Fruit fly (Drosophila melanogaster) whole organism, embryonic: ENCODE results near the gene CG5070.

Experiments
- BEAF-32 ChIP-seq: fragments of 200-800 bp; sonication (Bioruptor generic); optimal IDR thresholded peaks from 3 replicates; lab custom pipeline; 2017; ENCODE audit warnings: missing biosample characterization, missing genetic modification characterization, mild to moderate bottlenecking, moderate library complexity, missing genetic modification reagents
- CG10267 ChIP-seq: fragments of 200-800 bp; sonication (Bioruptor generic); optimal IDR thresholded peaks from 2 replicates; lab custom pipeline; 2018; ENCODE audit warnings: missing biosample characterization, mild to moderate bottlenecking, missing genetic modification characterization, moderate library complexity
- CG12659 ChIP-seq: fragments of 200-800 bp; sonication (Bioruptor generic); optimal IDR thresholded peaks from 3 replicates; lab custom pipeline; 2017; ENCODE audit warnings: mild to moderate bottlenecking, missing biosample characterization, missing genetic modification reagents, missing genetic modification characterization
- CG12942 ChIP-seq: fragments of 200-800 bp; sonication (Bioruptor generic); optimal IDR thresholded peaks from 3 replicates; lab custom pipeline; 2016; ENCODE audit warnings: missing biosample characterization, missing genetic modification characterization
- CG13287 ChIP-seq: fragments of 200-800 bp; sonication (Bioruptor generic); IDR thresholded peaks from 2 replicates; pipeline ENCODE4 v1.3.6; 2022; ENCODE audit warnings: missing biosample characterization, missing genetic modification characterization; ENCODE audit not compliant: partially characterized antibody
- CG13624 ChIP-seq: fragments of 200-800 bp; sonication (Bioruptor generic); optimal IDR thresholded peaks from 2 replicates; lab custom pipeline; 2016; ENCODE audit warnings: missing biosample characterization, missing genetic modification characterization
- CG13775 ChIP-seq: fragments of 200-800 bp; sonication (Bioruptor generic); optimal IDR thresholded peaks from 3 replicates; lab custom pipeline; 2017; ENCODE audit warnings: missing biosample characterization, mild to moderate bottlenecking, missing genetic modification characterization
- CG14441 ChIP-seq: fragments of 200-800 bp; sonication (Bioruptor generic); IDR thresholded peaks from 2 replicates; pipeline ENCODE4 v1.3.6; 2022; ENCODE audit warnings: missing biosample characterization, missing genetic modification characterization
- CG14710 ChIP-seq: fragments of 200-800 bp; sonication (Bioruptor generic); optimal IDR thresholded peaks from 3 replicates; lab custom pipeline; 2019; ENCODE audit warnings: missing biosample characterization, mild to moderate bottlenecking, missing genetic modification characterization, moderate library complexity
- CG14860 ChIP-seq: fragments of 200-800 bp; sonication (Bioruptor generic); IDR thresholded peaks from 3 replicates; pipeline ENCODE4 v1.3.6; 2022; ENCODE audit warnings: missing biosample characterization, missing genetic modification characterization; ENCODE audit not compliant: partially characterized antibody
- CG15514 ChIP-seq: fragments of 200-800 bp; sonication (Bioruptor generic); optimal IDR thresholded peaks from 3 replicates; lab custom pipeline; 2017; ENCODE audit warnings: missing biosample characterization, missing genetic modification characterization, mild to moderate bottlenecking, moderate library complexity, missing genetic modification reagents
- CG15601 ChIP-seq: fragments of 200-800 bp; sonication (Bioruptor generic); optimal IDR thresholded peaks from 3 replicates; lab custom pipeline; 2019; ENCODE audit warnings: missing biosample characterization, mild to moderate bottlenecking, missing genetic modification characterization, moderate library complexity
- CG17186 ChIP-seq: fragments of 200-800 bp; sonication (Bioruptor generic); optimal IDR thresholded peaks from 3 replicates; lab custom pipeline; 2017; ENCODE audit warnings: missing biosample characterization, missing genetic modification reagents, missing genetic modification characterization
- CG30020 ChIP-seq: fragments of 200-800 bp; optimal IDR thresholded peaks from 2 replicates; lab custom pipeline; 2019; ENCODE audit warnings: missing biosample characterization, mild to moderate bottlenecking, missing genetic modification characterization, moderate library complexity
- CG8359 ChIP-seq: fragments of 200-800 bp; sonication (Bioruptor generic); optimal IDR thresholded peaks from 2 replicates; lab custom pipeline; 2017; ENCODE audit warnings: missing biosample characterization, mild to moderate bottlenecking, missing genetic modification characterization, borderline replicate concordance
- CG8944 ChIP-seq: fragments of 200-800 bp; sonication (Bioruptor generic); optimal IDR thresholded peaks from 3 replicates; lab custom pipeline; 2016; ENCODE audit warnings: missing biosample characterization, missing genetic modification characterization
- Dek ChIP-seq: fragments of 200-800 bp; sonication (Bioruptor generic); optimal IDR thresholded peaks from 3 replicates; lab custom pipeline; 2019; ENCODE audit warnings: missing biosample characterization, mild to moderate bottlenecking, missing genetic modification characterization, moderate library complexity
- Dll ChIP-seq: fragments of 200-800 bp; sonication (Bioruptor generic); IDR thresholded peaks from 4 replicates; pipeline ENCODE4 v1.3.6; 2022; ENCODE audit warnings: missing biosample characterization, missing genetic modification characterization; ENCODE audit not compliant: partially characterized antibody
- Doc3 ChIP-seq: fragments of 200-800 bp; sonication (Bioruptor generic); IDR thresholded peaks from 3 replicates; pipeline ENCODE4 v1.3.6; 2022; ENCODE audit warnings: missing biosample characterization, missing genetic modification characterization; ENCODE audit not compliant: partially characterized antibody
- E2f2 ChIP-seq: fragments of 200-800 bp; sonication (Bioruptor generic); IDR thresholded peaks from 2 replicates; pipeline ENCODE4 v1.3.6; 2022; ENCODE audit warnings: missing biosample characterization, missing genetic modification characterization
- HLH4C ChIP-seq: fragments of 200-800 bp; sonication (Bioruptor generic); IDR thresholded peaks from 3 replicates; pipeline ENCODE4 v1.3.6; 2022; ENCODE audit warnings: missing biosample characterization, missing genetic modification characterization; ENCODE audit not compliant: partially characterized antibody
- MBD-R2 ChIP-seq: fragments of 200-800 bp; sonication (Bioruptor generic); IDR thresholded peaks from 2 replicates; pipeline ENCODE4 v1.3.6; 2022; ENCODE audit warnings: missing biosample characterization, missing genetic modification characterization
- MESR4 ChIP-seq: fragments of 200-800 bp; sonication (Bioruptor generic); optimal IDR thresholded peaks from 2 replicates; lab custom pipeline; 2018; ENCODE audit warnings: missing biosample characterization, mild to moderate bottlenecking, missing genetic modification characterization, moderate library complexity
- Med ChIP-seq: fragments of 200-800 bp; sonication (Bioruptor generic); peaks from one replicate; lab custom pipeline; 2016; ENCODE audit warnings: missing biosample characterization, missing genetic modification characterization, mild to moderate bottlenecking, inconsistent platforms, moderate library complexity
- Sry-δ ChIP-seq: fragments of 200-800 bp; sonication (Bioruptor generic); optimal IDR thresholded peaks from 2 replicates; lab custom pipeline; 2016; ENCODE audit warnings: missing biosample characterization, missing genetic modification characterization
- amos ChIP-seq: fragments of 200-800 bp; sonication (Bioruptor generic); IDR thresholded peaks from 2 replicates; pipeline ENCODE4 v1.3.6; 2022; ENCODE audit warnings: missing biosample characterization, missing genetic modification characterization; ENCODE audit not compliant: partially characterized antibody
- ato ChIP-seq: fragments of 200-800 bp; sonication (Bioruptor generic); IDR thresholded peaks from 2 replicates; pipeline ENCODE4 v1.3.6; 2022; ENCODE audit warnings: missing biosample characterization, missing genetic modification characterization; ENCODE audit not compliant: partially characterized antibody
- bbx ChIP-seq: fragments of 200-800 bp; sonication (Bioruptor generic); IDR thresholded peaks from 2 replicates; pipeline ENCODE4 v1.3.6; 2022; ENCODE audit warnings: missing biosample characterization, missing genetic modification characterization; ENCODE audit not compliant: partially characterized antibody
- bigmax ChIP-seq: fragments of 200-800 bp; sonication (Bioruptor generic); optimal IDR thresholded peaks from 2 replicates; lab custom pipeline; 2018; ENCODE audit warnings: missing biosample characterization, mild to moderate bottlenecking, missing genetic modification characterization
- croc ChIP-seq: fragments of 200-800 bp; sonication (Bioruptor generic); conservative IDR thresholded peaks from 3 replicates; pipeline ENCODE4 v1.3.6; 2022; ENCODE audit warnings: missing biosample characterization, missing genetic modification characterization
- crp ChIP-seq, 2 experiments: fragments of 200-800 bp; sonication (Bioruptor generic); optimal IDR thresholded peaks; 2 replicates in 1 of 2; 3 replicates in 1 of 2; lab custom pipeline; 2017; ENCODE audit warnings: missing biosample characterization in 2 of 2, missing genetic modification characterization in 2 of 2, mild to moderate bottlenecking in 1 of 2, moderate library complexity in 1 of 2
- gem ChIP-seq: fragments of 200-800 bp; sonication (Bioruptor generic); optimal IDR thresholded peaks from 2 replicates; lab custom pipeline; 2019; ENCODE audit warnings: missing biosample characterization, mild to moderate bottlenecking, missing genetic modification characterization, moderate library complexity
- gfzf ChIP-seq: fragments of 200-800 bp; sonication (Bioruptor generic); optimal IDR thresholded peaks from 2 replicates; lab custom pipeline; 2016; ENCODE audit warnings: missing biosample characterization, mild to moderate bottlenecking, missing genetic modification characterization, moderate library complexity
- hbn ChIP-seq: fragments of 200-800 bp; sonication (Bioruptor generic); IDR thresholded peaks from 2 replicates; pipeline ENCODE4 v1.3.6; 2022; ENCODE audit warnings: missing biosample characterization, missing genetic modification characterization; ENCODE audit not compliant: partially characterized antibody
- knrl ChIP-seq: fragments of 200-800 bp; sonication (Bioruptor generic); IDR thresholded peaks from 3 replicates; pipeline ENCODE4 v1.3.6; 2022; ENCODE audit warnings: missing biosample characterization, missing genetic modification characterization; ENCODE audit not compliant: partially characterized antibody
- maf-S ChIP-seq: fragments of 200-800 bp; sonication (Bioruptor generic); optimal IDR thresholded peaks from 2 replicates; lab custom pipeline; 2016; ENCODE audit warnings: missing biosample characterization, missing genetic modification characterization
- nerfin-2 ChIP-seq: fragments of 200-800 bp; sonication (Bioruptor generic); IDR thresholded peaks from 2 replicates; pipeline ENCODE4 v1.3.6; 2022; ENCODE audit warnings: missing biosample characterization, missing genetic modification characterization; ENCODE audit not compliant: partially characterized antibody
- phol ChIP-seq: fragments of 200-800 bp; sonication (Bioruptor generic); optimal IDR thresholded peaks from 3 replicates; lab custom pipeline; 2018; ENCODE audit warnings: missing biosample characterization, mild to moderate bottlenecking, missing genetic modification characterization, moderate library complexity
- row ChIP-seq: fragments of 200-800 bp; sonication (Bioruptor generic); IDR thresholded peaks from 3 replicates; pipeline ENCODE4 v1.3.6; 2022; ENCODE audit warnings: missing biosample characterization, missing genetic modification characterization
- sens ChIP-seq: fragments of 200-800 bp; sonication (Bioruptor generic); peaks from one replicate; lab custom pipeline; 2016; ENCODE audit warnings: missing biosample characterization, missing genetic modification characterization
- sna ChIP-seq: fragments of 200-800 bp; sonication (Bioruptor generic); IDR thresholded peaks from 2 replicates; pipeline ENCODE4 v1.3.6; 2022; ENCODE audit warnings: missing biosample characterization, missing genetic modification characterization; ENCODE audit not compliant: partially characterized antibody
- stwl ChIP-seq: fragments of 200-800 bp; sonication (Bioruptor generic); optimal IDR thresholded peaks from 3 replicates; lab custom pipeline; 2018; ENCODE audit warnings: missing biosample characterization, mild to moderate bottlenecking, missing genetic modification characterization, moderate library complexity
- tna ChIP-seq: fragments of 200-800 bp; sonication (Bioruptor generic); IDR thresholded peaks from 2 replicates; pipeline ENCODE4 v1.3.6; 2022; ENCODE audit warnings: missing biosample characterization, missing genetic modification characterization; ENCODE audit not compliant: partially characterized antibody
- trem ChIP-seq: fragments of 200-800 bp; optimal IDR thresholded peaks from 3 replicates; lab custom pipeline; 2019; ENCODE audit warnings: missing biosample characterization, mild to moderate bottlenecking, missing genetic modification characterization, moderate library complexity
- unc-4 ChIP-seq: fragments of 200-800 bp; sonication (Bioruptor generic); IDR thresholded peaks from 2 replicates; pipeline ENCODE4 v1.3.6; 2022; ENCODE audit warnings: missing biosample characterization, missing genetic modification characterization; ENCODE audit not compliant: partially characterized antibody
- vvl ChIP-seq: fragments of 200-800 bp; sonication (Bioruptor generic); IDR thresholded peaks from 2 replicates; pipeline ENCODE4 v1.3.6; 2022; ENCODE audit warnings: missing biosample characterization, missing genetic modification characterization
- yki ChIP-seq: fragments of >200 bp; optimal IDR thresholded peaks from 3 replicates; lab custom pipeline; 2018
- zfh1 ChIP-seq: fragments of 200-800 bp; sonication (Bioruptor generic); IDR thresholded peaks from 3 replicates; pipeline ENCODE4 v1.3.6; 2022; ENCODE audit warnings: missing biosample characterization, missing genetic modification characterization

The CG5070 gene

DNA sequence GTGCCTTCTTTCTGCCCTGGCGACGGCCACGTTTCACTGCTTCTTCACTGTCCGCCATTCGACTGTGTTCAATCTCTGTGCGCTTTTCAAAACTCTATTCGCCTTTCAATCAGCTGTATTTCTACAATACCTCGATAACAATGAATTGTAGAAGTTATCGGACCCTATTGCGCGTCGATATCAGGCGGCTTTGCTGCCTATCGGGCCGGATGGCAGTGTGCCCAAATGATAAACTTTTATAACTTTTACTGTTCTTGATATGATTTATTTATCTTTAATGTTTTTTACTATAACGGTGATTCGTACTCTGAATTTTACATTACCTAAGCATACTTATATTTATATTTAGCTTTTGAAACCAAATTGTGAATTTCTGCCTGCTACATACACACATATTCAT, 41.9 kb downstream of the CG5070 start, which contains the start of gene CG8915:
Gene CG8915 (minus strand): TSS at position 148 of the 400 bp plus-strand sequence.
- TF ChIP-seq CG12659 (GFP tag; lab: Kevin White, UChicago), result peak; percentile 32
- TF ChIP-seq CG15514, result peak; percentile 24
- TF ChIP-seq CG14441, result no peak
- TF ChIP-seq CG13624 (GFP tag; lab: Kevin White, UChicago), result peak; percentile 9
- TF ChIP-seq phol, result peak; percentile 18
- no peak for TF ChIP-seq maf-S (GFP tag; lab: Kevin White, UChicago)
- TF ChIP-seq CG12942, result no peak
- peak; percentile 46; the same call in 1 of the 2 replicates for TF ChIP-seq hbn
- peak; percentile 20 for TF ChIP-seq CG10267 (tag; lab: Kevin White, UChicago)
- peak; percentile 74 for TF ChIP-seq HLH4C (GFP tag; lab: Robert Waterston, UW)
- peak; percentile 68 for TF ChIP-seq sna (GFP tag; lab: Robert Waterston, UW)
- peak; percentile 46 for TF ChIP-seq BEAF-32
- TF ChIP-seq stwl (tag; lab: Kevin White, UChicago), result peak; percentile 98
- TF ChIP-seq unc-4, result peak; percentile 55
- peak; percentile 47; the same call in 1 of the 2 replicates for TF ChIP-seq amos (GFP tag; lab: Robert Waterston, UW)
- TF ChIP-seq sens (GFP tag; lab: Kevin White, UChicago), result peak; percentile 71
- TF ChIP-seq tna (GFP tag; lab: Robert Waterston, UW), result peak; percentile 54
- TF ChIP-seq Med (GFP tag; lab: Kevin White, UChicago), result peak; percentile 67
- TF ChIP-seq ato (GFP tag; lab: Robert Waterston, UW), result peak; percentile 61; the same call in 1 of the 2 replicates
- peak; percentile 62; the same call in 3 of the 4 replicates for TF ChIP-seq Dll (GFP tag; lab: Robert Waterston, UW)
- TF ChIP-seq bigmax (GFP tag; lab: Kevin White, UChicago), result no peak
- TF ChIP-seq CG15601, result peak; percentile 56
- peak in 1 of 2 experiments; percentile 80 for TF ChIP-seq crp (GFP tag; optimal IDR thresholded peaks at IDR 0.05; lab: Kevin White, UChicago)
- TF ChIP-seq CG14860 (GFP tag; lab: Robert Waterston, UW), result peak; percentile 45
- no peak for TF ChIP-seq CG8944 (GFP tag; lab: Kevin White, UChicago)
- peak; percentile 22 for TF ChIP-seq trem (tag; lab: Kevin White, UChicago)
- TF ChIP-seq MBD-R2 (GFP tag; lab: Robert Waterston, UW), result peak; percentile 69
- TF ChIP-seq bbx (GFP tag; lab: Robert Waterston, UW), result peak; percentile 79
- peak; percentile 30 for TF ChIP-seq CG14710 (tag; lab: Kevin White, UChicago)
- peak; percentile 35 for TF ChIP-seq Sry-δ (GFP tag; lab: Kevin White, UChicago)
- TF ChIP-seq MESR4 (GFP tag; lab: Kevin White, UChicago), result peak; percentile 43
- no peak for TF ChIP-seq vvl (GFP tag; lab: Robert Waterston, UW)
- TF ChIP-seq nerfin-2 (GFP tag; lab: Robert Waterston, UW), result peak; percentile 65
- no peak for TF ChIP-seq CG8359
- TF ChIP-seq CG13287 (GFP tag; lab: Robert Waterston, UW), result peak; percentile 75
- TF ChIP-seq CG30020 (tag; lab: Kevin White, UChicago), result peak; percentile 14
- peak; percentile 45; the same call in 1 of the 3 replicates for TF ChIP-seq Doc3 (GFP tag; lab: Robert Waterston, UW)
- peak; percentile 16 for TF ChIP-seq CG17186 (GFP tag; lab: Kevin White, UChicago)
- peak; percentile 41 for TF ChIP-seq row (GFP tag; lab: Robert Waterston, UW)
- TF ChIP-seq Dek (tag; lab: Kevin White, UChicago), result no peak
- no peak for TF ChIP-seq croc (GFP tag; lab: Robert Waterston, UW)
- no peak for TF ChIP-seq yki (lab: Kevin White, UChicago)
- peak; percentile 33; the same call in 1 of the 3 replicates for TF ChIP-seq knrl (GFP tag; lab: Robert Waterston, UW)
- TF ChIP-seq gem (tag; lab: Kevin White, UChicago), result peak; percentile 31
- TF ChIP-seq E2f2 (GFP tag; lab: Robert Waterston, UW), result peak; percentile 34; the same call in 1 of the 2 replicates
- no peak for TF ChIP-seq CG13775 (GFP tag; lab: Kevin White, UChicago)
- peak; percentile 53 for TF ChIP-seq gfzf (GFP tag; lab: Kevin White, UChicago)
- no peak for TF ChIP-seq zfh1 (GFP tag; lab: Robert Waterston, UW)
